Worm (Caenorhabditis elegans): ENCODE data around the gene kin-26.

The kin-26 gene

ce11 chrIV:7845585-7845984, 32.1 kb downstream of the kin-26 start (continued):
- TF ChIP-seq lsy-2 (tag; optimal IDR thresholded peaks at IDR 0.05) (peak; percentile 62 to 66), ceh-82 (tag; optimal IDR thresholded peaks at IDR 0.05) (peak in 2 of 3 experiments; percentile 71 to 80), lin-14 (GFP tag; optimal IDR thresholded peaks at IDR 0.05) (peak; percentile 96), unc-86 (tag; optimal IDR thresholded peaks at IDR 0.05) (peak; percentile 81), nhr-84 (tag; optimal IDR thresholded peaks at IDR 0.05) (no peak), mab-9 (GFP tag; IDR thresholded peaks at IDR 0.05) (peak; percentile 56), blmp-1 (tag; optimal IDR thresholded peaks at IDR 0.05) (peak; percentile 6), pax-3 (tag; optimal IDR thresholded peaks at IDR 0.05) (peak; percentile 46), isw-1 (GFP tag; IDR thresholded peaks at IDR 0.05) (peak; percentile 43), sptf-1 (tag; optimal IDR thresholded peaks at IDR 0.05) (no peak), grh-1 (GFP tag; IDR thresholded peaks at IDR 0.05) (peak; percentile 40), mep-1 (tag; optimal IDR thresholded peaks at IDR 0.05) (peak; percentile 65), irx-1 (tag; optimal IDR thresholded peaks at IDR 0.05) (peak; percentile 70), F16B12.6 (tag; optimal IDR thresholded peaks at IDR 0.05) (peak; percentile 39), nhr-85 (tag) (peak; percentile 89), nhr-90 (tag; optimal IDR thresholded peaks at IDR 0.05; ENCODE audit: poor library complexity) (peak; percentile 67), unc-62 (GFP tag; optimal IDR thresholded peaks at IDR 0.05) (no peak), nhr-12 (tag; optimal IDR thresholded peaks at IDR 0.05) (no peak), zip-4 (GFP tag; optimal IDR thresholded peaks at IDR 0.05) (no peak), Y116A8C.19 (tag; optimal IDR thresholded peaks at IDR 0.05; ENCODE audit: borderline replicate concordance) (no peak), alr-1 (tag; optimal IDR thresholded peaks at IDR 0.05; ENCODE audit: borderline replicate concordance) (no peak), nhr-11 (tag; optimal IDR thresholded peaks at IDR 0.05) (no peak), xbp-1 (tag; optimal IDR thresholded peaks at IDR 0.05) (peak; percentile 63), sox-4 (tag; optimal IDR thresholded peaks at IDR 0.05) (no peak), jun-1 (tag; optimal IDR thresholded peaks at IDR 0.05) (peak; percentile 19), ceh-88 (GFP tag; IDR thresholded peaks at IDR 0.05) (no peak), hlh-17 (GFP tag; optimal IDR thresholded peaks at IDR 0.05; ENCODE audit: borderline replicate concordance) (no peak), lin-35 (GFP tag; optimal IDR thresholded peaks at IDR 0.05) (peak; percentile 69 to 74), fkh-8 (tag; optimal IDR thresholded peaks at IDR 0.05) (peak; percentile 85), mef-2 (tag; optimal IDR thresholded peaks at IDR 0.05) (peak; percentile 26), mdl-1 (tag; optimal IDR thresholded peaks at IDR 0.05) (peak in 1 of 2 experiments; percentile 81), elt-3 (tag; optimal IDR thresholded peaks at IDR 0.05) (peak in 3 of 6 experiments; percentile 22 to 31 (median 31)), pag-3 (tag; optimal IDR thresholded peaks at IDR 0.05; ENCODE audit: borderline replicate concordance, insufficient read depth) (no peak), dsc-1 (tag; optimal IDR thresholded peaks at IDR 0.05) (peak; percentile 54), nhr-47 (tag; optimal IDR thresholded peaks at IDR 0.05) (peak; percentile 82), vab-15 (tag; optimal IDR thresholded peaks at IDR 0.05) (no peak), skn-1 (tag; optimal IDR thresholded peaks at IDR 0.05) (peak; percentile 76), swsn-7 (tag; optimal IDR thresholded peaks at IDR 0.05) (peak; percentile 79), aha-1 (tag; optimal IDR thresholded peaks at IDR 0.05) (no peak), tlp-1 (tag; optimal IDR thresholded peaks at IDR 0.05) (no peak), unc-130 (tag; optimal IDR thresholded peaks at IDR 0.05) (no peak), efl-1 (optimal IDR thresholded peaks at IDR 0.05) (peak; percentile 62 to 67), efl-1 (GFP tag; optimal IDR thresholded peaks at IDR 0.05 in 1 of 2) (peak; percentile 38 to 93), unc-98 (GFP tag; IDR thresholded peaks at IDR 0.05) (no peak), elt-2 (tag; optimal IDR thresholded peaks at IDR 0.05) (peak; percentile 30)

All from whole organism, L1 larva.